Fruit fly (Drosophila melanogaster): ENCODE results near the gene bru3.
A peak's percentile ranks its signal among the peaks of the same experiment; 100 is the strongest.

Gene bru3

DNA sequence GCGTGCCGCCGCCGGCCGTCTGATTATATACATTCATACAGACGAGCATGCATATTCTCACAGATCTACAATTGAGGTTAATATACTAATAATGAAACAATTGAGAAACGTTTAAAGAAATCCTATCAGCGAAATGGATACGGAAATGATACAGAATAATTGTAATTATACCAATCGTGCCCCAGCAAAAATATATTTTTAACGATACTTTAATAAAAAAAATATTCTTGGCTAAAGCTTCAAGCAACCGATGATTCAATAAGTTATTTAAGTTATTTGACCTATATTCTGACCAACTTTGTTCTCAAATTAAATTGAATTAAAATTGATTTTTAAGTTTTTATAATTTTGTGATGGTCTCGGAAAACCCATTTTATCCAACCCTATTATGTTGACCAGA is 327.1 kb downstream of the bru3 start (continued):
- TF ChIP-seq CG10543 (GFP tag; optimal IDR thresholded peaks at IDR 0.05): no peak
- no peak for TF ChIP-seq Mad (GFP tag; optimal IDR thresholded peaks at IDR 0.05)
- TF ChIP-seq CG32772 (GFP tag; IDR thresholded peaks at IDR 0.05): no peak
- no peak for TF ChIP-seq CG2120 (GFP tag; optimal IDR thresholded peaks at IDR 0.05)
- no peak for TF ChIP-seq Fer1 (GFP tag; optimal IDR thresholded peaks at IDR 0.05)
- 0 out of 3 replicates have a peak, but pooled peaks have one; percentile 9 for TF ChIP-seq CG11695 (GFP tag; IDR thresholded peaks at IDR 0.05)
- no peak for TF ChIP-seq CG8290 (GFP tag; optimal IDR thresholded peaks at IDR 0.05)
- TF ChIP-seq CG8290 (tag; optimal IDR thresholded peaks at IDR 0.05): no peak
- TF ChIP-seq dmrt99B (tag; optimal IDR thresholded peaks at IDR 0.05): peak; percentile 25
- TF ChIP-seq CG7556 (GFP tag; optimal IDR thresholded peaks at IDR 0.05): no peak
- TF ChIP-seq CG33213 (GFP tag; optimal IDR thresholded peaks at IDR 0.05): no peak
- no peak for TF ChIP-seq CG7786 (GFP tag; optimal IDR thresholded peaks at IDR 0.05)
- no peak for TF ChIP-seq ssp (GFP tag; IDR thresholded peaks at IDR 0.05)
- peak; percentile 60 for TF ChIP-seq CG11504 (tag; optimal IDR thresholded peaks at IDR 0.05)
- TF ChIP-seq fd96Cb (tag; optimal IDR thresholded peaks at IDR 0.05): peak; percentile 24
- TF ChIP-seq CG10147 (GFP tag; optimal IDR thresholded peaks at IDR 0.05): peak; percentile 11
- peak; percentile 37 for TF ChIP-seq tap (tag; optimal IDR thresholded peaks at IDR 0.05)
- TF ChIP-seq dati (GFP tag; IDR thresholded peaks at IDR 0.05): no peak
- no peak for TF ChIP-seq org-1 (GFP tag; optimal IDR thresholded peaks at IDR 0.05)
- TF ChIP-seq pros (GFP tag; optimal IDR thresholded peaks at IDR 0.05): no peak
- no peak for TF ChIP-seq Lpt (GFP tag; optimal IDR thresholded peaks at IDR 0.05)
- TF ChIP-seq CG11085 (GFP tag; IDR thresholded peaks at IDR 0.05): no peak
- TF ChIP-seq so (GFP tag; IDR thresholded peaks at IDR 0.05): 0 out of 3 replicates have a peak, but pooled peaks have one; percentile 32
- TF ChIP-seq Blimp-1 (GFP tag; optimal IDR thresholded peaks at IDR 0.05): peak; percentile 14
- TF ChIP-seq CG17829 (tag; optimal IDR thresholded peaks at IDR 0.05): no peak
- no peak for TF ChIP-seq H15 (GFP tag; IDR thresholded peaks at IDR 0.05)

- no peak for TF ChIP-seq en (GFP tag; optimal IDR thresholded peaks at IDR 0.05)
- TF ChIP-seq CG1603 (tag; optimal IDR thresholded peaks at IDR 0.05): no peak
- no peak for TF ChIP-seq CG9876 (GFP tag; optimal IDR thresholded peaks at IDR 0.05)
- no peak for TF ChIP-seq mld (GFP tag; IDR thresholded peaks at IDR 0.05; ENCODE audit: partially characterized antibody)
- no peak for TF ChIP-seq hkb (optimal IDR thresholded peaks at IDR 0.05)
- no peak for TF ChIP-seq hkb (GFP tag; IDR thresholded peaks at IDR 0.05)
- TF ChIP-seq CG4707 (GFP tag; optimal IDR thresholded peaks at IDR 0.05): no peak
- no peak for TF ChIP-seq pnt (GFP tag; optimal IDR thresholded peaks at IDR 0.05)
- no peak for TF ChIP-seq ara (GFP tag; IDR thresholded peaks at IDR 0.05)
- no peak for TF ChIP-seq CG12769 (tag; optimal IDR thresholded peaks at IDR 0.05)
- no peak for TF ChIP-seq CHES-1-like (GFP tag; optimal IDR thresholded peaks at IDR 0.05)
- no peak for TF ChIP-seq CG3847 (GFP tag; IDR thresholded peaks at IDR 0.05)
- TF ChIP-seq pros (GFP tag; optimal IDR thresholded peaks at IDR 0.05): no peak
- TF ChIP-seq Trl (optimal IDR thresholded peaks at IDR 0.05): peak in 1 of 2 experiments; percentile 11
- TF ChIP-seq Trl (GFP tag; optimal IDR thresholded peaks at IDR 0.05): no peak
- TF ChIP-seq z (GFP tag; IDR thresholded peaks at IDR 0.05): peak; percentile 93
- TF ChIP-seq row (GFP tag; IDR thresholded peaks at IDR 0.05): no peak
- TF ChIP-seq tio (GFP tag; optimal IDR thresholded peaks at IDR 0.05): no peak
- peak; percentile 50 for TF ChIP-seq Med (GFP tag)
- TF ChIP-seq gcm2 (GFP tag; optimal IDR thresholded peaks at IDR 0.05): no peak
- no peak for TF ChIP-seq sob (GFP tag; IDR thresholded peaks at IDR 0.05)
- no peak for TF ChIP-seq CG4730 (GFP tag; IDR thresholded peaks at IDR 0.05)
- TF ChIP-seq ewg (GFP tag; optimal IDR thresholded peaks at IDR 0.05): peak; percentile 56
- TF ChIP-seq wek (GFP tag; optimal IDR thresholded peaks at IDR 0.05): no peak
- TF ChIP-seq croc (GFP tag; conservative IDR thresholded peaks at IDR 0.05): no peak
- TF ChIP-seq Hand (GFP tag; optimal IDR thresholded peaks at IDR 0.05): no peak
- TF ChIP-seq amos (GFP tag; IDR thresholded peaks at IDR 0.05; ENCODE audit: partially characterized antibody): peak; percentile 14; the same call in 1 of the 2 replicates
- peak; percentile 56; the same call in 1 of the 2 replicates for TF ChIP-seq CG16779 (GFP tag; IDR thresholded peaks at IDR 0.05)
- no peak for TF ChIP-seq CG7745 (tag; optimal IDR thresholded peaks at IDR 0.05)
Measured at dm6 chr3L:13474607-13475006, 328.6 kb downstream of the bru3 start, which contains the start of gene CG10089. CG10089 (minus strand) TSS chr3L:13474787.

All from whole organism, embryonic.